Worm (Caenorhabditis elegans) whole organism, L2 larva: ENCODE measurements around the gene F42A10.7.

Source experiments
- R02D3.7 ChIP-seq: fragments of 150-350 bp; optimal IDR thresholded peaks from 2 replicates; lab custom pipeline; 2014; ENCODE audit warnings: missing biosample characterization, missing genetic modification characterization
- unc-39 ChIP-seq: fragments of 150-350 bp; optimal IDR thresholded peaks from 2 replicates; lab custom pipeline; 2014; ENCODE audit warnings: missing biosample characterization, missing genetic modification characterization

ce11 chrIII:6177631-6178030 lies 855 bp downstream of the F42A10.7 start:
- TF ChIP-seq R02D3.7 (tag; lab: Kevin White, UChicago) (no peak), unc-39 (tag; lab: Kevin White, UChicago) (no peak)
